Worm (Caenorhabditis elegans) whole organism, late embryonic: ENCODE measurements around the gene fbxa-114.

Experiments used
- C08G9.2 ChIP-seq: sonication (generic microtip); optimal IDR thresholded peaks from 2 replicates; lab custom pipeline; 2016; ENCODE audit warnings: mild to moderate bottlenecking, missing genetic modification characterization, moderate library complexity, missing compliant biosample characterization
- T23F11.4 ChIP-seq: fragments of 200-800 bp; sonication (Bioruptor generic); optimal IDR thresholded peaks from 2 replicates; lab custom pipeline; 2018; ENCODE audit warnings: mild to moderate bottlenecking, missing genetic modification characterization, missing compliant biosample characterization
- Y22D7AL.16 ChIP-seq: sonication (generic microtip); optimal IDR thresholded peaks from 2 replicates; lab custom pipeline; 2016; ENCODE audit warnings: missing genetic modification characterization, missing compliant biosample characterization
- ahr-1 ChIP-seq: sonication (generic microtip); optimal IDR thresholded peaks from 2 replicates; lab custom pipeline; 2016; ENCODE audit warnings: missing genetic modification characterization, missing compliant biosample characterization
- ceh-14 ChIP-seq: sonication (generic microtip); optimal IDR thresholded peaks from 2 replicates; lab custom pipeline; 2016; ENCODE audit warnings: missing genotype, missing genetic modification characterization, missing compliant biosample characterization
- ceh-22 ChIP-seq: sonication (generic microtip); optimal IDR thresholded peaks from 2 replicates; lab custom pipeline; 2017; ENCODE audit warnings: missing biosample characterization, missing genetic modification characterization
- ceh-24 ChIP-seq: sonication (generic microtip); optimal IDR thresholded peaks from 2 replicates; lab custom pipeline; 2016; ENCODE audit warnings: mild to moderate bottlenecking, missing genetic modification characterization, missing compliant biosample characterization
- ceh-30 ChIP-seq: fragments of 150-350 bp; optimal IDR thresholded peaks from 2 replicates; lab custom pipeline; 2014; ENCODE audit warnings: missing biosample characterization, missing genetic modification characterization
- ceh-31 ChIP-seq: sonication (generic microtip); optimal IDR thresholded peaks from 2 replicates; lab custom pipeline; 2016; ENCODE audit warnings: missing genetic modification characterization, missing compliant biosample characterization
- ceh-34 ChIP-seq: sonication (generic microtip); optimal IDR thresholded peaks from 2 replicates; lab custom pipeline; 2016; ENCODE audit warnings: mild to moderate bottlenecking, missing genetic modification characterization, missing compliant biosample characterization
- ceh-48 ChIP-seq: sonication (generic microtip); optimal IDR thresholded peaks from 2 replicates; lab custom pipeline; 2016; ENCODE audit warnings: missing genetic modification characterization, inconsistent platforms, missing compliant biosample characterization
- ceh-6 ChIP-seq: fragments of 200-800 bp; sonication (Bioruptor generic); optimal IDR thresholded peaks from 2 replicates; lab custom pipeline; 2018; ENCODE audit warnings: mild to moderate bottlenecking, missing genetic modification characterization, missing compliant biosample characterization
- ceh-9 ChIP-seq: sonication (generic microtip); optimal IDR thresholded peaks from 2 replicates; lab custom pipeline; 2016; ENCODE audit warnings: mild to moderate bottlenecking, missing genetic modification characterization, inconsistent platforms, missing compliant biosample characterization
- che-1 ChIP-seq: sonication (generic microtip); optimal IDR thresholded peaks from 2 replicates; lab custom pipeline; 2016; ENCODE audit warnings: mild to moderate bottlenecking, missing genetic modification characterization, missing compliant biosample characterization
- elt-4 ChIP-seq: sonication (generic microtip); optimal IDR thresholded peaks from 2 replicates; lab custom pipeline; 2016; ENCODE audit warnings: missing genetic modification characterization, missing compliant biosample characterization
- ets-4 ChIP-seq: sonication (generic microtip); optimal IDR thresholded peaks from 2 replicates; lab custom pipeline; 2016; ENCODE audit warnings: missing genetic modification characterization, missing compliant biosample characterization
- eyg-1 ChIP-seq: sonication (generic microtip); optimal IDR thresholded peaks from 2 replicates; lab custom pipeline; 2016; ENCODE audit warnings: missing genotype, missing genetic modification characterization, missing compliant biosample characterization
- fkh-10 ChIP-seq: fragments of 150-350 bp; optimal IDR thresholded peaks from 2 replicates; lab custom pipeline; 2014; ENCODE audit warnings: missing biosample characterization, missing genetic modification reagents, missing genetic modification characterization
- gmeb-2 ChIP-seq: sonication (generic microtip); optimal IDR thresholded peaks from 2 replicates; lab custom pipeline; 2016; ENCODE audit warnings: missing genetic modification characterization, inconsistent platforms, missing compliant biosample characterization
- hlh-15 ChIP-seq: sonication (generic microtip); optimal IDR thresholded peaks from 2 replicates; lab custom pipeline; 2016; ENCODE audit warnings: missing genetic modification characterization, missing compliant biosample characterization
- hlh-30 ChIP-seq: sonication (generic microtip); optimal IDR thresholded peaks from 2 replicates; lab custom pipeline; 2017; ENCODE audit warnings: antibody characterized with exemption, missing genetic modification characterization, missing compliant biosample characterization; ENCODE audit not compliant: insufficient read depth
- hlh-6 ChIP-seq: sonication (generic microtip); optimal IDR thresholded peaks from 2 replicates; lab custom pipeline; 2016; ENCODE audit warnings: missing genotype, missing genetic modification characterization, missing compliant biosample characterization
- hlh-8 ChIP-seq: sonication (generic microtip); optimal IDR thresholded peaks from 2 replicates; lab custom pipeline; 2016; ENCODE audit warnings: missing genotype, missing genetic modification characterization, missing compliant biosample characterization
- nfya-1 ChIP-seq: sonication (generic microtip); optimal IDR thresholded peaks from 2 replicates; lab custom pipeline; 2017; ENCODE audit warnings: missing genetic modification characterization, mild to moderate bottlenecking, missing compliant biosample characterization, antibody characterized with exemption, moderate library complexity
- npax-4 ChIP-seq: sonication (generic microtip); optimal IDR thresholded peaks from 2 replicates; lab custom pipeline; 2016; ENCODE audit warnings: missing genetic modification characterization, missing compliant biosample characterization
- pag-3 ChIP-seq: sonication (generic microtip); optimal IDR thresholded peaks from 2 replicates; lab custom pipeline; 2016; ENCODE audit warnings: missing compliant biosample characterization, missing genetic modification characterization, borderline replicate concordance
- pax-1 ChIP-seq: fragments of 150-350 bp; optimal IDR thresholded peaks from 2 replicates; lab custom pipeline; 2014; ENCODE audit warnings: missing biosample characterization, missing genetic modification characterization
- sdc-2 ChIP-seq: sonication (generic microtip); optimal IDR thresholded peaks from 2 replicates; lab custom pipeline; 2016; ENCODE audit warnings: missing genotype, missing genetic modification characterization, missing compliant biosample characterization
- sox-4 ChIP-seq: sonication (generic microtip); optimal IDR thresholded peaks from 2 replicates; lab custom pipeline; 2017; ENCODE audit warnings: mild to moderate bottlenecking, missing genetic modification characterization, inconsistent platforms, missing compliant biosample characterization
- syd-9 ChIP-seq: sonication (generic microtip); optimal IDR thresholded peaks from 2 replicates; lab custom pipeline; 2016; ENCODE audit warnings: mild to moderate bottlenecking, missing genetic modification characterization, moderate library complexity, missing compliant biosample characterization
- tbx-2 ChIP-seq: sonication (generic microtip); optimal IDR thresholded peaks from 2 replicates; lab custom pipeline; 2016; ENCODE audit warnings: missing genetic modification characterization, missing compliant biosample characterization
- ttx-3 ChIP-seq: sonication (generic microtip); optimal IDR thresholded peaks from 2 replicates; lab custom pipeline; 2016; ENCODE audit warnings: missing genetic modification reagents, missing genetic modification characterization, missing compliant biosample characterization
- unc-3 ChIP-seq, 2 experiments: fragments of 200-800 bp in 1 of 2; sonication (Bioruptor generic) in 1 of 2; sonication (generic microtip) in 1 of 2; conservative IDR thresholded peaks in 1 of 2; optimal IDR thresholded peaks in 1 of 2; 2 replicates each; pipeline versions ENCODE4 v1.3.6 to Lab custom; 2016 to 2022; ENCODE audit warnings: missing compliant biosample characterization in 2 of 2, missing genetic modification characterization in 2 of 2, missing genetic modification reagents in 1 of 2
- unc-42 ChIP-seq: sonication (generic microtip); optimal IDR thresholded peaks from 2 replicates; lab custom pipeline; 2016; ENCODE audit warnings: missing genotype, missing genetic modification characterization, missing compliant biosample characterization
- unc-55 ChIP-seq: sonication (generic microtip); optimal IDR thresholded peaks from 2 replicates; lab custom pipeline; 2017; ENCODE audit warnings: missing biosample characterization, missing genetic modification reagents, missing genetic modification characterization
- ztf-16 ChIP-seq: sonication (generic microtip); optimal IDR thresholded peaks from 2 replicates; lab custom pipeline; 2017; ENCODE audit warnings: missing genetic modification characterization, missing compliant biosample characterization

The fbxa-114 gene

ce11 chrV:20241243-20241862, 39.9 kb downstream of the fbxa-114 start:
- TF ChIP-seq fkh-10 = no peak
- TF ChIP-seq ceh-9 (tag; lab: Kevin White, UChicago) = no peak
- peak; percentile 11 for TF ChIP-seq T23F11.4
- peak; percentile 5 for TF ChIP-seq ceh-31 (tag; lab: Kevin White, UChicago)
- TF ChIP-seq unc-3 (GFP tag; conservative IDR thresholded peaks at IDR 0.05; lab: Robert Waterston, UW) = no peak
- no peak for TF ChIP-seq unc-3 (tag; optimal IDR thresholded peaks at IDR 0.05; lab: Kevin White, UChicago)
- TF ChIP-seq Y22D7AL.16 (tag; lab: Kevin White, UChicago) = no peak
- peak; percentile 12 for TF ChIP-seq syd-9 (tag; lab: Kevin White, UChicago)
- peak; percentile 42 for TF ChIP-seq pag-3

ce11 chrV:20249438-20250120, 48.2 kb downstream of the fbxa-114 start, which contains the start of gene swsn-1:
TSS of gene swsn-1 (minus strand) at chrV:20249488.
- TF ChIP-seq hlh-15 (tag; lab: Kevin White, UChicago) (no peak), npax-4 (no peak), che-1 (tag; lab: Kevin White, UChicago) (no peak), hlh-8 (peak; percentile 24), ets-4 (tag; lab: Kevin White, UChicago) (peak; percentile 13), ceh-34 (tag; lab: Kevin White, UChicago) (peak; percentile 41), hlh-6 (no peak), sdc-2 (tag; lab: Kevin White, UChicago) (peak; percentile 13), ahr-1 (tag; lab: Kevin White, UChicago) (no peak), eyg-1 (no peak), C08G9.2 (no peak), unc-42 (tag; lab: Kevin White, UChicago) (peak; percentile 33), syd-9 (tag; lab: Kevin White, UChicago) (no peak), ceh-14 (peak; percentile 19), sox-4 (tag; lab: Kevin White, UChicago) (no peak), ceh-24 (tag; lab: Kevin White, UChicago) (no peak), elt-4 (tag; lab: Kevin White, UChicago) (no peak), ztf-16 (tag; lab: Kevin White, UChicago) (no peak), tbx-2 (tag; lab: Kevin White, UChicago) (peak; percentile 43), hlh-30 (tag; lab: Kevin White, UChicago) (peak; percentile 72), ttx-3 (tag; lab: Kevin White, UChicago) (no peak), ceh-6 (GFP tag; lab: Kevin White, UChicago) (no peak), pax-1 (tag; lab: Kevin White, UChicago) (no peak), nfya-1 (tag; lab: Kevin White, UChicago) (peak; percentile 34), unc-55 (GFP tag; lab: Kevin White, UChicago) (no peak), T23F11.4 (no peak), ceh-22 (tag; lab: Kevin White, UChicago) (no peak), gmeb-2 (tag; lab: Kevin White, UChicago) (no peak), ceh-31 (tag; lab: Kevin White, UChicago) (peak; percentile 78), ceh-48 (tag; lab: Kevin White, UChicago) (peak; percentile 59), ceh-30 (tag; lab: Kevin White, UChicago) (no peak)
